Worm (Caenorhabditis elegans) whole organism, L2 larva: ENCODE results near the gene xpf-1.

Experiments
- lin-39 ChIP-seq: fragments of 150-350 bp; optimal IDR thresholded peaks from 2 replicates; lab custom pipeline; 2014; ENCODE audit warnings: missing biosample characterization, missing genetic modification reagents, missing genetic modification characterization
- nhr-11 ChIP-seq: fragments of 150-350 bp; optimal IDR thresholded peaks from 2 replicates; lab custom pipeline; 2014; ENCODE audit warnings: missing biosample characterization, missing genetic modification characterization
- nhr-21 ChIP-seq: fragments of 150-350 bp; optimal IDR thresholded peaks from 2 replicates; lab custom pipeline; 2014; ENCODE audit warnings: missing biosample characterization, missing genetic modification characterization
- nhr-77 ChIP-seq: fragments of 150-350 bp; optimal IDR thresholded peaks from 2 replicates; lab custom pipeline; 2014; ENCODE audit warnings: missing biosample characterization, missing genetic modification characterization
- unc-62 ChIP-seq: fragments of 150-350 bp; optimal IDR thresholded peaks from 2 replicates; lab custom pipeline; 2014; ENCODE audit warnings: missing biosample characterization, missing genetic modification reagents, missing genetic modification characterization

DNA sequence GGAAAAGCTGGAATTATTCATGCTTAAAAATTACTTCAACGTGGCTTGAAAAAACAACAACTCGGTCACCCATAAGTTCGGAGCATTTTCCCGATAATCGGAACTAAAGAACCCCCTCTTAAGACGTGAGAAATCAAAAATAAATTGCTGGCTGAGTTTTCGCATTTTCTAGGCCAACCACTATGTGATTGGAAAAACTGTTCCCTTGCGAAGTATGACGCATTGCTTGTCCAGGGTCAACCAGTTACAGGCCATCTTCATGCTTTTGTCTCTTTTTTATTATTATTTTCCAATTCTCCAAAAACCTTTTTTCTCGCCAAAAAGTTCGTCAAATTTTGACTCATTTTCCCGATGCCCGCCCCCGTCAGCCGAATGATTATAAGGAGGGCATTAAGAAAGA lies 24.1 kb downstream of the xpf-1 start, which contains the start of gene F13D12.3:
- TF ChIP-seq unc-62 (GFP tag; lab: Kevin White, UChicago) (no peak), nhr-77 (no peak), nhr-11 (tag; lab: Kevin White, UChicago) (no peak), lin-39 (no peak), nhr-21 (tag; lab: Kevin White, UChicago) (no peak)
